Fruit fly (Drosophila melanogaster): ENCODE results near the gene lmd.

The lmd gene

DNA sequence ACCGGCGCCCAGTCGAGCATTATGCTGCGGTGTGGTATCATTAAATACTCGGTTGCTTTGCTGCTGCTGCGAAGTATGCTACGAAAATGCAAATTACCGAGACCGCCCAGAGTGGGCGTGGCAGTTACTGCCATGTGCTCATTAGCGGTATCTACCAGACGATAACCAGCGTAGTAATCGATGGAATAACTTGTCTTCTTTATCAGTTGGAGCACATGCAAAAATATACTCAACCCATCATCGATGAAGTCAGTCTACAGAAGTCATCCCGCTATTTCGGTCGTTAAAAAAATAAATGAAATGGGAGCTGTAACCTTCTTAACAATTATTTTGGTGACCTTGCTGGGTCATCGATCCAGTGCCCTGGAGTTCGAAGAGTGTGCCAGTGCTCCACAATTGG, 17.2 kb upstream of the lmd start, which contains the start of gene CG13837:
Gene CG13837 (plus strand): TSS at position 301 of the 400 bp plus-strand sequence.
- TF ChIP-seq CG14655 (GFP tag; optimal IDR thresholded peaks at IDR 0.05) (no peak), Snoo (tag; optimal IDR thresholded peaks at IDR 0.05) (no peak)

DNA sequence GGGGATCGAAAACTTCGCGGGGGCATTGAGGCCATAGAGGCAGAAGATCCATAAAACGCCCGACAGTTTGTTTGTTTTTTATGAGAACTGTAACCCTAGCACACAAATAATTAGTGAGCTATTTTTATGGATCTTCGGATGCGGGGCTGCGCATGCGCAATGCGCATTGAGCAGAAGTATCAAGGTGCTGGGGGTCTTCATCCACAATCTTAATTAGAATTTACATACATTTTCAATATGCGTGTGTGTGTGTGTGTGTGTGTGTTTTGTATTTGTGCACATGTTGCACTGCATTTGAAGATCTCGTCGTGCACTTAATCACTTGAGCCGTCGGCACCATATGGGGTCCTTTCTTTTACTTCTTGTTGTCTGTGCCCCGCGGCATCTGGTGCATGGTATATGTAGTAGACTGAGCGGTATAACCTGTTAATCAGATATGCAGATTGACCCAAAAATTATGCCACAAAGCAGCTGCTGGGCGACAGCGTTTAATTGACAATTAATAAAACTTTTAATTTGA, 16.3 kb upstream of the lmd start:
- no peak for TF ChIP-seq CG15710 (tag; optimal IDR thresholded peaks at IDR 0.05)
- TF ChIP-seq CG8159 (tag; optimal IDR thresholded peaks at IDR 0.05) = no peak
- no peak for TF ChIP-seq CG4496 (GFP tag; IDR thresholded peaks at IDR 0.05)
- TF ChIP-seq CG9948 (tag; optimal IDR thresholded peaks at IDR 0.05) = no peak
- no peak for TF ChIP-seq Pif1A (GFP tag; optimal IDR thresholded peaks at IDR 0.05)
- no peak for TF ChIP-seq CG32121 (GFP tag; IDR thresholded peaks at IDR 0.05)
- no peak for TF ChIP-seq EcR (GFP tag; optimal IDR thresholded peaks at IDR 0.05)
- TF ChIP-seq CG34367 (tag; optimal IDR thresholded peaks at IDR 0.05) = no peak
- no peak for TF ChIP-seq D1 (tag; optimal IDR thresholded peaks at IDR 0.05)
- no peak for TF ChIP-seq gl (tag; optimal IDR thresholded peaks at IDR 0.05)
- no peak for TF ChIP-seq CG17806 (tag; optimal IDR thresholded peaks at IDR 0.05)
- no peak for TF ChIP-seq CG10348 (GFP tag; IDR thresholded peaks at IDR 0.05)
- no peak for TF ChIP-seq CG8301 (tag; optimal IDR thresholded peaks at IDR 0.05)
- TF ChIP-seq Pif1B (GFP tag; optimal IDR thresholded peaks at IDR 0.05) = no peak
- TF ChIP-seq Ets98B (GFP tag; IDR thresholded peaks at IDR 0.05) = no peak
- no peak for TF ChIP-seq rn (GFP tag; IDR thresholded peaks at IDR 0.05)
- TF ChIP-seq Snoo (tag; optimal IDR thresholded peaks at IDR 0.05) = no peak

DNA sequence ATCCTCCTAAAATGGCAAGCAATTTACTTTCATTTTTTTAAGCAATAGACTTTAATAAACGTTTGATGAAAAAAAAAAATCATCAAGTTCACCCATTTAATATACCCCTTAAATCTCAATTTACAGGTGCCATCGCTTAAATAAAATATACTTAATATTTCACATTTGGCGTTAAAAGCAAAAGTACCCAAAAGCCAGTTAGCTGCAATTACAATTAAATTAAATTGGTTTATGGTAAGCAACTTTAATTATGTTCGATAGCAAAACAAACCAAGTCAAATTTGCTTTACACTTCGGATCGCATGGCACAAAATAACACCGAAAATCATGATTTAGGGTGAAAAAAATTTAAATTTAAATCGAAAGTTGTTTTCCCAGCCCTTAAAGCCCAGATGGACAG, 15.4 kb upstream of the lmd start, which contains the start of gene CG13838:
Gene CG13838 (plus strand): TSS at position 301 of the 400 bp plus-strand sequence.
- TF ChIP-seq CG8159 (tag; optimal IDR thresholded peaks at IDR 0.05) (no peak), D1 (tag; optimal IDR thresholded peaks at IDR 0.05) (no peak), CG15710 (tag; optimal IDR thresholded peaks at IDR 0.05) (no peak), CG32121 (GFP tag; IDR thresholded peaks at IDR 0.05) (no peak), CG8301 (tag; optimal IDR thresholded peaks at IDR 0.05) (no peak)

DNA sequence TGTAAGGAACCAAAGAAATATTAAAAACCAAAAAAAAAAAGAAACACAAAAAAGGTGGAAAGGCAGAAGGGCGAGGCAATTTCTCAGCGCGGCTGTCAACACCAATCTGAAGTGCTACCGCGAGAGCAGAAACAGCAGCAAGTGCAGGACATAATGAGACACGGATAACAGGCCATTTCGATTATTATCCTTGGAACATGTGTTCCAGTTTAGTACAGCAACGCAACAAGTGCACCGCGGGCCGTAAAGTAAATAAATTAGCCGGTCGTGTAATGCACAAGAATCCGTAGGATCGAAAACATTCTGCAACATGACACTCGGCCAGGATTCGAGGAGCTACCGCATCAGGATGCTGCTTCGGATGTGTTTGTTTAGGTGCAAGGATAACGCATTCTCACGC, 11.5 kb upstream of the lmd start:
- TF ChIP-seq EcR (GFP tag; optimal IDR thresholded peaks at IDR 0.05) (no peak), Snoo (tag; optimal IDR thresholded peaks at IDR 0.05) (no peak), CG4496 (GFP tag; IDR thresholded peaks at IDR 0.05) (no peak), Ets98B (GFP tag; IDR thresholded peaks at IDR 0.05) (no peak), CG13204 (GFP tag; optimal IDR thresholded peaks at IDR 0.05) (no peak), gl (tag; optimal IDR thresholded peaks at IDR 0.05) (no peak), Pif1B (GFP tag; optimal IDR thresholded peaks at IDR 0.05) (no peak), fd96Ca (GFP tag; IDR thresholded peaks at IDR 0.05) (no peak), CG8301 (tag; optimal IDR thresholded peaks at IDR 0.05) (no peak), CG9948 (tag; optimal IDR thresholded peaks at IDR 0.05) (no peak), CG32121 (GFP tag; IDR thresholded peaks at IDR 0.05) (no peak), CG12605 (GFP tag; IDR thresholded peaks at IDR 0.05) (no peak), CG8159 (tag; optimal IDR thresholded peaks at IDR 0.05) (no peak)

DNA sequence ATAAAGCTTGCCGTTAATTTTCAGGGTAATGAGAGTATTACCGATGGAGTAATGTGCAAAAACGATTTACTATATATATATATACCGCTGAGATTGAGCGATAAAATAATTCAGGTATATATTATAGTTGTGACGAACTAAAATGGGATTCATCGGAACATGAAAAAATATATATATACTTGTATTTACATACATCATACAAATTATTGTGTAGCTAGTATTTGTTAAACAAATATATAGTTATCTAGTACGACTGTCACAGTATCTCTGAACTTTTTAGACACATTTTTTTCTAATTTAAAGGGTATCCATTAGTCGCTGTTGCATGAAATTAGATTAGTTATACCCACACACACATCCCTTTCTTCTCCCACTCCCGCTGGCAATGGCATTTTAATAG, 9.8 kb upstream of the lmd start:
- TF ChIP-seq CG13204 (GFP tag; optimal IDR thresholded peaks at IDR 0.05) = no peak
- TF ChIP-seq EcR (GFP tag; optimal IDR thresholded peaks at IDR 0.05) = no peak
- no peak for TF ChIP-seq CG9948 (tag; optimal IDR thresholded peaks at IDR 0.05)
- TF ChIP-seq CG10348 (GFP tag; IDR thresholded peaks at IDR 0.05) = no peak
- no peak for TF ChIP-seq CG15710 (tag; optimal IDR thresholded peaks at IDR 0.05)
- no peak for TF ChIP-seq gl (tag; optimal IDR thresholded peaks at IDR 0.05)
- TF ChIP-seq rn (GFP tag; IDR thresholded peaks at IDR 0.05) = no peak
- TF ChIP-seq CG8301 (tag; optimal IDR thresholded peaks at IDR 0.05) = no peak
- TF ChIP-seq Pif1A (GFP tag; optimal IDR thresholded peaks at IDR 0.05) = no peak
- no peak for TF ChIP-seq CG8159 (tag; optimal IDR thresholded peaks at IDR 0.05)
- TF ChIP-seq D1 (tag; optimal IDR thresholded peaks at IDR 0.05) = no peak
- TF ChIP-seq Pif1B (GFP tag; optimal IDR thresholded peaks at IDR 0.05) = no peak
- no peak for TF ChIP-seq CG32121 (GFP tag; IDR thresholded peaks at IDR 0.05)
- TF ChIP-seq CG4496 (GFP tag; IDR thresholded peaks at IDR 0.05) = no peak
- no peak for TF ChIP-seq CG14655 (GFP tag; optimal IDR thresholded peaks at IDR 0.05)
- no peak for TF ChIP-seq CG12605 (GFP tag; IDR thresholded peaks at IDR 0.05)
- no peak for TF ChIP-seq CG34367 (tag; optimal IDR thresholded peaks at IDR 0.05)
- TF ChIP-seq Snoo (tag; optimal IDR thresholded peaks at IDR 0.05) = no peak
- TF ChIP-seq Ets98B (GFP tag; IDR thresholded peaks at IDR 0.05) = no peak
- no peak for TF ChIP-seq fd96Ca (GFP tag; IDR thresholded peaks at IDR 0.05)

DNA sequence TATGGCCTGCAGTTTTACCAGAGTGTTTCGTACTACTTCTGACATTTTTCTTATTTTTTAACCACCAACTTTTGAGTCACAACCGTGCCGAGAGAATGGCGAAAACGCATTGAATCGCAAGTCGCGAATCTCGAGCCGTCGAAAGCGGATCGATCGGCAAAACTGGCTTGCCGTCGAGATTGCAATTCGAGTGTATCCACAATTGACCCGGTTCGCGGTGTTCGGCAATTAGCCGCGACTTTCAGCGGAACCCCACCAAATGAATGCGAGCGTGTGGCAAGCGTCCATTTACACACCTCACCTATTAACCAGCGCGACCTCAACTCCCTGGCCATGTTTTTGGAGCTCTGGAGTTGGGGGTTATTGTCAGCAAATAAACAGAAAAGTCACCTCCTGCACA, 8.9 kb upstream of the lmd start, which contains the start of gene CG13833:
Gene CG13833 (minus strand): TSS at position 101 of the 400 bp plus-strand sequence.
- TF ChIP-seq D1 (tag; optimal IDR thresholded peaks at IDR 0.05) (no peak), CG4496 (GFP tag; IDR thresholded peaks at IDR 0.05) (0 out of 3 replicates have a peak, but pooled peaks have one; percentile 34), gl (tag; optimal IDR thresholded peaks at IDR 0.05) (no peak), Ets98B (GFP tag; IDR thresholded peaks at IDR 0.05) (no peak), fd96Ca (GFP tag; IDR thresholded peaks at IDR 0.05) (0 out of 3 replicates have a peak, but pooled peaks have one; percentile 44)

DNA sequence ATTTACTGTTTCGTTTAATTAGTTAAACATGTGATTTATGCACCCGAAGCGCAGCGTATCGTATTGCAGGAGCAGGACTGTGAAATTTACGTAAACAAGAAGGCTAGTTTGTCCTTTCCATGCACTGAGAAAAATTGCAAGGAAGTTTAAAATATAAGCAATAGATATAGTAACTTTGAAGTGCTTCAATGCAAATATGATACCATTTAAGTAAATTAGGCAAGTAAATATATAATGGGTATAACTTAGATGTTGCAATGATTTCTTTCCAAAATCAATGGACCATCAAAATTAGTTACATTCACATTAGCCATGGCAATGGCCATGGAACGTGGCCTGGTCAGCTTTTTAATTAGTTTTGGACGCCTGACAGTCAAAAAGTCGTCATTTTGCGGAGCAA, 4.4 kb upstream of the lmd start:
- TF ChIP-seq CG14655 (GFP tag; optimal IDR thresholded peaks at IDR 0.05) = no peak
- no peak for TF ChIP-seq CG10348 (GFP tag; IDR thresholded peaks at IDR 0.05)

All from whole organism, pupa.